Fruit fly (Drosophila melanogaster) whole organism, adult: ENCODE measurements around the gene CG4972.
A peak's percentile ranks its signal among the peaks of the same experiment; 100 is the strongest.

ENCODE experiments used
- CG12768 ChIP-seq: fragments of 200-800 bp; sonication (Bioruptor generic); optimal IDR thresholded peaks from 2 replicates; lab custom pipeline; 2017; ENCODE audit warnings: missing biosample characterization, missing genetic modification characterization, mild to moderate bottlenecking, moderate library complexity, missing genetic modification reagents
- CG14711 ChIP-seq: fragments of 200-800 bp; sonication (Bioruptor generic); optimal IDR thresholded peaks from 2 replicates; lab custom pipeline; 2018; ENCODE audit warnings: missing biosample characterization, mild to moderate bottlenecking, missing genetic modification characterization, moderate library complexity
- CG1620 ChIP-seq: fragments of 200-800 bp; sonication (Bioruptor generic); optimal IDR thresholded peaks from 2 replicates; lab custom pipeline; 2016; ENCODE audit warnings: missing biosample characterization, missing genetic modification characterization
- CG33017 ChIP-seq: fragments of 200-800 bp; sonication (Bioruptor generic); optimal IDR thresholded peaks from 2 replicates; lab custom pipeline; 2018; ENCODE audit warnings: missing biosample characterization, mild to moderate bottlenecking, missing genetic modification characterization, moderate library complexity
- CG5204 ChIP-seq: fragments of 200-800 bp; sonication (Bioruptor generic); optimal IDR thresholded peaks from 2 replicates; lab custom pipeline; 2016; ENCODE audit warnings: missing biosample characterization, missing genetic modification characterization
- CG7045 ChIP-seq: fragments of 200-800 bp; sonication (Bioruptor generic); optimal IDR thresholded peaks from 2 replicates; lab custom pipeline; 2017; ENCODE audit warnings: missing biosample characterization, mild to moderate bottlenecking, missing genetic modification characterization
- CG7101 ChIP-seq: fragments of 200-800 bp; sonication (Bioruptor generic); optimal IDR thresholded peaks from 2 replicates; lab custom pipeline; 2018; ENCODE audit warnings: missing biosample characterization, mild to moderate bottlenecking, missing genetic modification characterization, moderate library complexity
- Crg-1 ChIP-seq: fragments of 200-800 bp; sonication (Bioruptor generic); optimal IDR thresholded peaks from 2 replicates; lab custom pipeline; 2016; ENCODE audit warnings: missing biosample characterization, missing genetic modification characterization
- Hr96 ChIP-seq: fragments of 200-800 bp; sonication (Bioruptor generic); optimal IDR thresholded peaks from 2 replicates; lab custom pipeline; 2016; ENCODE audit warnings: missing biosample characterization, missing genetic modification characterization
- bab1 ChIP-seq: fragments of 200-800 bp; sonication (Bioruptor generic); optimal IDR thresholded peaks from 3 replicates; lab custom pipeline; 2019; ENCODE audit warnings: missing biosample characterization, mild to moderate bottlenecking, missing genetic modification characterization, moderate library complexity
- cnc ChIP-seq, 2 experiments: fragments of >200 bp; optimal IDR thresholded peaks; 2 replicates each; lab custom pipeline; 2017
- pad ChIP-seq: fragments of 200-800 bp; sonication (Bioruptor generic); optimal IDR thresholded peaks from 3 replicates; lab custom pipeline; 2017; ENCODE audit warnings: missing biosample characterization, missing genetic modification characterization, mild to moderate bottlenecking, moderate library complexity, missing genetic modification reagents
- tj ChIP-seq: fragments of 200-800 bp; sonication (Bioruptor generic); optimal IDR thresholded peaks from 3 replicates; lab custom pipeline; 2017; ENCODE audit warnings: missing biosample characterization, mild to moderate bottlenecking, missing genetic modification characterization, moderate library complexity

dm6 chr2L:10277362-10277761 lies 37.2 kb upstream of the CG4972 start:
- TF ChIP-seq CG7101 (tag; lab: Kevin White, UChicago) = peak; percentile 3
- TF ChIP-seq bab1 (GFP tag; lab: Kevin White, UChicago) = peak; percentile 34
- TF ChIP-seq CG12768 (GFP tag; lab: Kevin White, UChicago) = no peak
- TF ChIP-seq CG7045 (GFP tag; lab: Kevin White, UChicago) = no peak
- peak; percentile 41 for TF ChIP-seq CG1620 (GFP tag; lab: Kevin White, UChicago)
- TF ChIP-seq tj = no peak
- no peak for TF ChIP-seq cnc (optimal IDR thresholded peaks at IDR 0.05; lab: Kevin White, UChicago)
- TF ChIP-seq Crg-1 = no peak
- no peak for TF ChIP-seq CG33017 (tag; lab: Kevin White, UChicago)
- TF ChIP-seq CG14711 (tag; lab: Kevin White, UChicago) = no peak
- no peak for TF ChIP-seq CG5204
- TF ChIP-seq pad (GFP tag; lab: Kevin White, UChicago) = no peak
- TF ChIP-seq Hr96 (GFP tag; lab: Kevin White, UChicago) = no peak
